Worm (Caenorhabditis elegans) whole organism, late embryonic: ENCODE data around the gene skpo-3.

ENCODE experiments used
- C08G9.2 ChIP-seq: sonication (generic microtip); optimal IDR thresholded peaks from 2 replicates; lab custom pipeline; 2016; ENCODE audit warnings: mild to moderate bottlenecking, missing genetic modification characterization, moderate library complexity, missing compliant biosample characterization
- C38D4.7 ChIP-seq: fragments of 200-800 bp; sonication (Bioruptor generic); optimal IDR thresholded peaks from 2 replicates; lab custom pipeline; 2018; ENCODE audit warnings: mild to moderate bottlenecking, missing genetic modification characterization, moderate library complexity, missing compliant biosample characterization
- F13H6.1 ChIP-seq: sonication (generic microtip); optimal IDR thresholded peaks from 2 replicates; lab custom pipeline; 2016; ENCODE audit warnings: missing genetic modification characterization, missing compliant biosample characterization
- K02D7.2 ChIP-seq: sonication (generic microtip); optimal IDR thresholded peaks from 2 replicates; lab custom pipeline; 2017; ENCODE audit warnings: mild to moderate bottlenecking, missing genetic modification characterization, missing compliant biosample characterization
- K09A11.1 ChIP-seq: sonication (generic microtip); optimal IDR thresholded peaks from 2 replicates; lab custom pipeline; 2017; ENCODE audit warnings: antibody characterized with exemption, mild to moderate bottlenecking, missing genetic modification characterization, missing compliant biosample characterization; ENCODE audit not compliant: insufficient read depth
- T23F11.4 ChIP-seq: fragments of 200-800 bp; sonication (Bioruptor generic); optimal IDR thresholded peaks from 2 replicates; lab custom pipeline; 2018; ENCODE audit warnings: mild to moderate bottlenecking, missing genetic modification characterization, missing compliant biosample characterization
- ama-1 ChIP-seq: fragments of 150-350 bp; optimal IDR thresholded peaks from 2 replicates; lab custom pipeline; 2014
- ceh-14 ChIP-seq: sonication (generic microtip); optimal IDR thresholded peaks from 2 replicates; lab custom pipeline; 2016; ENCODE audit warnings: missing genotype, missing genetic modification characterization, missing compliant biosample characterization
- ceh-18 ChIP-seq: sonication (generic microtip); optimal IDR thresholded peaks from 2 replicates; lab custom pipeline; 2016; ENCODE audit warnings: missing genetic modification characterization, missing compliant biosample characterization
- ceh-30 ChIP-seq: fragments of 150-350 bp; optimal IDR thresholded peaks from 2 replicates; lab custom pipeline; 2014; ENCODE audit warnings: missing biosample characterization, missing genetic modification characterization
- ceh-31 ChIP-seq: sonication (generic microtip); optimal IDR thresholded peaks from 2 replicates; lab custom pipeline; 2016; ENCODE audit warnings: missing genetic modification characterization, missing compliant biosample characterization
- ceh-34 ChIP-seq: sonication (generic microtip); optimal IDR thresholded peaks from 2 replicates; lab custom pipeline; 2016; ENCODE audit warnings: mild to moderate bottlenecking, missing genetic modification characterization, missing compliant biosample characterization
- ceh-45 ChIP-seq: fragments of 200-800 bp; sonication (Bioruptor generic); IDR thresholded peaks from 2 replicates; pipeline ENCODE4 v1.3.6; 2022; ENCODE audit warnings: missing genetic modification reagents, missing genetic modification characterization, missing compliant biosample characterization
- ceh-6 ChIP-seq: fragments of 200-800 bp; sonication (Bioruptor generic); optimal IDR thresholded peaks from 2 replicates; lab custom pipeline; 2018; ENCODE audit warnings: mild to moderate bottlenecking, missing genetic modification characterization, missing compliant biosample characterization
- che-1 ChIP-seq: sonication (generic microtip); optimal IDR thresholded peaks from 2 replicates; lab custom pipeline; 2016; ENCODE audit warnings: mild to moderate bottlenecking, missing genetic modification characterization, missing compliant biosample characterization
- dmd-4 ChIP-seq: sonication (generic microtip); optimal IDR thresholded peaks from 2 replicates; lab custom pipeline; 2016; ENCODE audit warnings: borderline replicate concordance, missing genetic modification characterization, missing compliant biosample characterization
- dve-1 ChIP-seq: sonication (generic microtip); optimal IDR thresholded peaks from 2 replicates; lab custom pipeline; 2017; ENCODE audit warnings: antibody characterized with exemption, mild to moderate bottlenecking, missing genetic modification characterization, missing compliant biosample characterization
- elt-2 ChIP-seq: sonication (generic microtip); optimal IDR thresholded peaks from 2 replicates; lab custom pipeline; 2016; ENCODE audit warnings: missing genetic modification reagents, missing genetic modification characterization, missing compliant biosample characterization
- elt-4 ChIP-seq: sonication (generic microtip); optimal IDR thresholded peaks from 2 replicates; lab custom pipeline; 2016; ENCODE audit warnings: missing genetic modification characterization, missing compliant biosample characterization
- ets-4 ChIP-seq: sonication (generic microtip); optimal IDR thresholded peaks from 2 replicates; lab custom pipeline; 2016; ENCODE audit warnings: missing genetic modification characterization, missing compliant biosample characterization
- fax-1 ChIP-seq: sonication (generic microtip); optimal IDR thresholded peaks from 2 replicates; lab custom pipeline; 2016; ENCODE audit warnings: missing genotype, missing genetic modification characterization, missing compliant biosample characterization
- fkh-10 ChIP-seq: fragments of 150-350 bp; optimal IDR thresholded peaks from 2 replicates; lab custom pipeline; 2014; ENCODE audit warnings: missing biosample characterization, missing genetic modification reagents, missing genetic modification characterization
- fkh-6 ChIP-seq: sonication (generic microtip); optimal IDR thresholded peaks from 2 replicates; lab custom pipeline; 2016; ENCODE audit warnings: missing genetic modification characterization, missing compliant biosample characterization
- gmeb-2 ChIP-seq: sonication (generic microtip); optimal IDR thresholded peaks from 2 replicates; lab custom pipeline; 2016; ENCODE audit warnings: missing genetic modification characterization, inconsistent platforms, missing compliant biosample characterization
- hlh-13 ChIP-seq: fragments of 200-800 bp; sonication (Bioruptor generic); optimal IDR thresholded peaks from 2 replicates; lab custom pipeline; 2018; ENCODE audit warnings: mild to moderate bottlenecking, missing genetic modification characterization, missing compliant biosample characterization
- hlh-6 ChIP-seq: sonication (generic microtip); optimal IDR thresholded peaks from 2 replicates; lab custom pipeline; 2016; ENCODE audit warnings: missing genotype, missing genetic modification characterization, missing compliant biosample characterization
- hlh-8 ChIP-seq: sonication (generic microtip); optimal IDR thresholded peaks from 2 replicates; lab custom pipeline; 2016; ENCODE audit warnings: missing genotype, missing genetic modification characterization, missing compliant biosample characterization
- lim-6 ChIP-seq: sonication (generic microtip); optimal IDR thresholded peaks from 2 replicates; lab custom pipeline; 2016; ENCODE audit warnings: missing genetic modification characterization, missing compliant biosample characterization
- lin-11 ChIP-seq: fragments of 200-800 bp; sonication (Bioruptor generic); optimal IDR thresholded peaks from 2 replicates; lab custom pipeline; 2018; ENCODE audit warnings: mild to moderate bottlenecking, missing genetic modification characterization, missing compliant biosample characterization
- madf-2 ChIP-seq: sonication (generic microtip); optimal IDR thresholded peaks from 2 replicates; lab custom pipeline; 2017; ENCODE audit warnings: missing genetic modification characterization, missing compliant biosample characterization
- mec-3 ChIP-seq: sonication (generic microtip); optimal IDR thresholded peaks from 2 replicates; lab custom pipeline; 2016; ENCODE audit warnings: borderline replicate concordance, missing genetic modification characterization, missing compliant biosample characterization
- nfya-1 ChIP-seq: sonication (generic microtip); optimal IDR thresholded peaks from 2 replicates; lab custom pipeline; 2017; ENCODE audit warnings: missing genetic modification characterization, mild to moderate bottlenecking, missing compliant biosample characterization, antibody characterized with exemption, moderate library complexity
- nhr-11 ChIP-seq: fragments of 150-350 bp; optimal IDR thresholded peaks from 2 replicates; lab custom pipeline; 2014; ENCODE audit warnings: missing biosample characterization, missing genetic modification characterization
- nhr-232 ChIP-seq: sonication (generic microtip); optimal IDR thresholded peaks from 2 replicates; lab custom pipeline; 2016; ENCODE audit warnings: missing genetic modification characterization, missing compliant biosample characterization
- npax-4 ChIP-seq: sonication (generic microtip); optimal IDR thresholded peaks from 2 replicates; lab custom pipeline; 2016; ENCODE audit warnings: missing genetic modification characterization, missing compliant biosample characterization
- pag-3 ChIP-seq: sonication (generic microtip); optimal IDR thresholded peaks from 2 replicates; lab custom pipeline; 2016; ENCODE audit warnings: missing compliant biosample characterization, missing genetic modification characterization, borderline replicate concordance
- pat-9 ChIP-seq: fragments of 200-800 bp; sonication (Bioruptor generic); optimal IDR thresholded peaks from 2 replicates; lab custom pipeline; 2018; ENCODE audit warnings: mild to moderate bottlenecking, missing genetic modification characterization, moderate library complexity, missing compliant biosample characterization
- pax-1 ChIP-seq: fragments of 150-350 bp; optimal IDR thresholded peaks from 2 replicates; lab custom pipeline; 2014; ENCODE audit warnings: missing biosample characterization, missing genetic modification characterization
- pha-2 ChIP-seq: sonication (generic microtip); optimal IDR thresholded peaks from 2 replicates; lab custom pipeline; 2017; ENCODE audit warnings: mild to moderate bottlenecking, missing genetic modification characterization, missing compliant biosample characterization
- pha-4 ChIP-seq: fragments of 150-350 bp; optimal IDR thresholded peaks from 2 replicates; lab custom pipeline; 2018; ENCODE audit warnings: missing biosample characterization, missing genetic modification reagents, missing genetic modification characterization
- pros-1 ChIP-seq: fragments of 150-350 bp; optimal IDR thresholded peaks from 2 replicates; lab custom pipeline; 2014; ENCODE audit warnings: missing biosample characterization, missing genetic modification reagents, missing genetic modification characterization
- ref-2 ChIP-seq: sonication (generic microtip); optimal IDR thresholded peaks from 2 replicates; lab custom pipeline; 2016; ENCODE audit warnings: missing genetic modification characterization, missing compliant biosample characterization
- rnt-1 ChIP-seq: sonication (generic microtip); optimal IDR thresholded peaks from 2 replicates; lab custom pipeline; 2016; ENCODE audit warnings: missing genetic modification characterization, missing compliant biosample characterization
- sox-4 ChIP-seq: sonication (generic microtip); optimal IDR thresholded peaks from 2 replicates; lab custom pipeline; 2017; ENCODE audit warnings: mild to moderate bottlenecking, missing genetic modification characterization, inconsistent platforms, missing compliant biosample characterization
- syd-9 ChIP-seq: sonication (generic microtip); optimal IDR thresholded peaks from 2 replicates; lab custom pipeline; 2016; ENCODE audit warnings: mild to moderate bottlenecking, missing genetic modification characterization, moderate library complexity, missing compliant biosample characterization
- tbx-7 ChIP-seq: sonication (generic microtip); optimal IDR thresholded peaks from 2 replicates; lab custom pipeline; 2016; ENCODE audit warnings: missing genotype, missing genetic modification characterization, missing compliant biosample characterization
- unc-42 ChIP-seq: sonication (generic microtip); optimal IDR thresholded peaks from 2 replicates; lab custom pipeline; 2016; ENCODE audit warnings: missing genotype, missing genetic modification characterization, missing compliant biosample characterization

Gene skpo-3

ce11 chrII:7238248-7238647 is 7.4 kb upstream of the skpo-3 start, which contains the start of gene aqp-1:
Gene aqp-1, minus strand, starts transcription at chrII:7238349.
- TF ChIP-seq T23F11.4 (no peak), ref-2 (tag; lab: Kevin White, UChicago) (no peak), nfya-1 (tag; lab: Kevin White, UChicago) (no peak), pag-3 (tag; lab: Kevin White, UChicago) (no peak), hlh-8 (tag; lab: Kevin White, UChicago) (no peak), sox-4 (tag; lab: Kevin White, UChicago) (no peak), pax-1 (tag; lab: Kevin White, UChicago) (no peak), pha-2 (tag; lab: Kevin White, UChicago) (no peak), fkh-6 (tag; lab: Kevin White, UChicago) (no peak), ceh-6 (GFP tag; lab: Kevin White, UChicago) (no peak), F13H6.1 (tag; lab: Kevin White, UChicago) (no peak), che-1 (no peak), gmeb-2 (no peak), nhr-232 (tag; lab: Kevin White, UChicago) (no peak), C38D4.7 (GFP tag; lab: Kevin White, UChicago) (no peak), ets-4 (tag; lab: Kevin White, UChicago) (no peak), ceh-30 (no peak), syd-9 (tag; lab: Kevin White, UChicago) (no peak), K09A11.1 (tag; lab: Kevin White, UChicago) (no peak)

ce11 chrII:7238791-7239190 is 6.9 kb upstream of the skpo-3 start:
- TF ChIP-seq lin-11 (tag; lab: Kevin White, UChicago) (no peak), sox-4 (tag; lab: Kevin White, UChicago) (no peak), ceh-14 (tag; lab: Kevin White, UChicago) (no peak), pag-3 (tag; lab: Kevin White, UChicago) (no peak)
- TF ChIP-seq, all 69 proteins: peak for 0

DNA sequence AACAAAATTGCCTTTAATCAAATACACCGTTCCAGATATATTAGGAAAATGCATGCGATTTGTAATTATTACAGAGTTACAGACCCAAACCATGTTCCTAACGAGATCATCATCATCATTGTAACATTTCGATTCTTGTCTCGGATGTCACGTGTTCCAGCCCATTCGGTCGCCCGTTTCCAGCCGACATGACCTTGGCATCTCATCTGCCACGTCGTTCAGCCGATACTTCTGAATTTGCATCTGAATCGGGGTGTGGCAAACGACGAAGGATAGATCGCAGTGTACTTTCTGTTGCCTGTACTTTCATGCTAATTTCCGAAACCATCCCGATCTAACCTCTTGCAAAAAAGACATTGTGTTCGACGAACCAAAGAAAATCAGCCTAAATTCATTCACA is 6.0 kb upstream of the skpo-3 start:
- TF ChIP-seq madf-2 (tag; lab: Kevin White, UChicago) = no peak
- TF ChIP-seq rnt-1 = no peak
- TF ChIP-seq lin-11 (tag; lab: Kevin White, UChicago) = no peak
- no peak for TF ChIP-seq ceh-31 (tag; lab: Kevin White, UChicago)
- TF ChIP-seq dve-1 (tag; lab: Kevin White, UChicago) = no peak
- TF ChIP-seq ceh-18 (tag; lab: Kevin White, UChicago) = no peak
- no peak for TF ChIP-seq fax-1 (tag; lab: Kevin White, UChicago)
- TF ChIP-seq lim-6 (tag; lab: Kevin White, UChicago) = no peak
- no peak for TF ChIP-seq K02D7.2 (tag; lab: Kevin White, UChicago)
- no peak for TF ChIP-seq npax-4 (tag; lab: Kevin White, UChicago)
- TF ChIP-seq dmd-4 (tag; lab: Kevin White, UChicago) = no peak
- TF ChIP-seq fkh-10 = no peak
- TF ChIP-seq hlh-6 (tag; lab: Kevin White, UChicago) = no peak
- TF ChIP-seq ceh-34 (tag; lab: Kevin White, UChicago) = no peak
- TF ChIP-seq tbx-7 (tag; lab: Kevin White, UChicago) = no peak
- no peak for TF ChIP-seq nhr-11 (tag; lab: Kevin White, UChicago)

DNA sequence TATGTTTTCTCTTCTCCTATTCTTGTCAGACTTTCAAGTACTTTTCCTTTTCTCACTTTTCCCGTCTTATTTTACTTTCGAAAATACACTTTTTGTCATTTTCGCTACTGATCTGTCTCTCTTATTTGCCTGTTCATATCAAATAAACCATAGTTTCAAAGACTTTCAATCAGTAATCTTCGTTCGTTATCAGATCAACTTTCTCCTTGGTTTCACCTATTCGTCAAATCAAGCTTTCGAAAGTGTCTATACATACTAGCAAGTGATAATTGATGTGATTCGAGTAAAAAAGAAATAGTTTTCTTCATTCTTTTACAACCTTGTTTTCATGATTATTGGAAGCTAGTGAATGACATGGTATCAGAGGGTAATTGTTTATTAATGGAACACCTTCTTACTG is 2.9 kb upstream of the skpo-3 start:
- TF ChIP-seq unc-42 (tag; lab: Kevin White, UChicago) = no peak
- no peak for TF ChIP-seq elt-4
- TF ChIP-seq pha-4 (tag; lab: Kevin White, UChicago) = no peak
- no peak for TF ChIP-seq hlh-13 (GFP tag; lab: Kevin White, UChicago)
- TF ChIP-seq che-1 = no peak
- no peak for TF ChIP-seq ceh-45 (GFP tag; lab: Robert Waterston, UW)
- TF ChIP-seq pros-1 (tag; lab: Kevin White, UChicago) = no peak
- no peak for TF ChIP-seq mec-3 (tag; lab: Kevin White, UChicago)
- no peak for TF ChIP-seq T23F11.4
- TF ChIP-seq nhr-232 (tag; lab: Kevin White, UChicago) = no peak
- no peak for TF ChIP-seq ceh-14 (tag; lab: Kevin White, UChicago)
- TF ChIP-seq hlh-6 (tag; lab: Kevin White, UChicago) = no peak
- no peak for TF ChIP-seq dmd-4 (tag; lab: Kevin White, UChicago)
- TF ChIP-seq C08G9.2 (tag; lab: Kevin White, UChicago) = no peak
- no peak for TF ChIP-seq pat-9 (tag; lab: Kevin White, UChicago)
- TF ChIP-seq F13H6.1 (tag; lab: Kevin White, UChicago) = no peak
- TF ChIP-seq elt-2 (tag; lab: Kevin White, UChicago) = no peak
- TF ChIP-seq fkh-10 = no peak
- no peak for TF ChIP-seq ama-1 (lab: Kevin White, UChicago)
- no peak for TF ChIP-seq nfya-1 (tag; lab: Kevin White, UChicago)
